Worm (Caenorhabditis elegans) whole organism, L3 larva: ENCODE measurements around the gene nspe-1.

Experiments
- ZK546.5 ChIP-seq: sonication (generic microtip); optimal IDR thresholded peaks from 2 replicates; lab custom pipeline; 2017; ENCODE audit warnings: missing biosample characterization, missing genetic modification characterization
- elt-2 ChIP-seq: sonication (generic microtip); optimal IDR thresholded peaks from 2 replicates; lab custom pipeline; 2016; ENCODE audit warnings: missing genetic modification reagents, mild to moderate bottlenecking, missing genetic modification characterization, missing compliant biosample characterization
- elt-3 ChIP-seq, 3 experiments: fragments of 150-350 bp in 1 of 3; sonication (generic microtip) in 2 of 3; optimal IDR thresholded peaks; 2 replicates in 2 of 3; 4 replicates in 1 of 3; lab custom pipeline; 2014 to 2017; ENCODE audit warnings: missing biosample characterization in 3 of 3, missing genetic modification characterization in 3 of 3
- lin-39 ChIP-seq: fragments of 150-350 bp; optimal IDR thresholded peaks from 2 replicates; lab custom pipeline; 2018; ENCODE audit warnings: missing biosample characterization, missing genetic modification reagents, missing genetic modification characterization
- nhr-77 ChIP-seq: fragments of 150-350 bp; optimal IDR thresholded peaks from 2 replicates; lab custom pipeline; 2014; ENCODE audit warnings: missing biosample characterization, missing genetic modification characterization
- pqm-1 ChIP-seq: fragments of 150-350 bp; optimal IDR thresholded peaks from 2 replicates; lab custom pipeline; 2017; ENCODE audit warnings: missing biosample characterization, missing genetic modification characterization, inconsistent platforms
- zag-1 ChIP-seq: fragments of 150-350 bp; optimal IDR thresholded peaks from 2 replicates; lab custom pipeline; 2014; ENCODE audit warnings: missing biosample characterization, missing genetic modification characterization

DNA sequence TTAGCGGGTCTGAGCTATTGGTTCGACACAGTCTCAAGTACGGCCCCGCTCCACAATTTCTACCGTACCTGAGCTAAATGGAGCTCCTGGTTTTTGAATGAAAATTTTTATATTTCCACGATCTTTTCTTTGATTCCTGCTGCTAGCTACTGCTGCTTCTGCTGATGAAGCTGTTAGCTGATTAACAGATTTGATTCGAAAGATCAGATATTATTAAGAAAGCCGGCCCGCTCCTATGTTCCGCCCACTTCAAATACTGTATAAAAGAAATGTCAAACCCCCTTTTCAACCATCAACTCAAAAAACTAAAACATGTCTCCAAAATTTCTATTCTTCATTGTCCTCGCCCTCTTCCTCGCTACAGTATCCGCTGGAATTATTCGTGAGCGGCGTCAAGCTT lies 3.1 kb downstream of the nspe-1 start, which contains the start of gene nspe-3:
- TF ChIP-seq elt-2 (tag; lab: Kevin White, UChicago) (no peak), lin-39 (tag; lab: Kevin White, UChicago) (no peak), pqm-1 (tag; lab: Kevin White, UChicago) (no peak), zag-1 (tag; lab: Kevin White, UChicago) (no peak), nhr-77 (tag; lab: Kevin White, UChicago) (no peak), elt-3 (tag; optimal IDR thresholded peaks at IDR 0.05; lab: Kevin White, UChicago) (no peak), ZK546.5 (tag; lab: Kevin White, UChicago) (no peak)
